Worm (Caenorhabditis elegans): ENCODE data around the gene apy-1.
A peak's percentile ranks its signal among the peaks of the same experiment; 100 is the strongest.

The apy-1 gene

ce11 chrX:7569685-7570518 lies at the start of gene apy-1:
apy-1 (minus strand) TSS chrX:7569722.
- TF ChIP-seq fkh-6 (tag; optimal IDR thresholded peaks at IDR 0.05), result peak; percentile 23
- peak; percentile 75 for TF ChIP-seq ceh-31 (tag; optimal IDR thresholded peaks at IDR 0.05)
- no peak for TF ChIP-seq lin-11 (tag; optimal IDR thresholded peaks at IDR 0.05)
- peak; percentile 28 for TF ChIP-seq fax-1 (tag; optimal IDR thresholded peaks at IDR 0.05)
- no peak for TF ChIP-seq pax-1 (tag; optimal IDR thresholded peaks at IDR 0.05)
- peak; percentile 54 for TF ChIP-seq tbx-2 (tag; optimal IDR thresholded peaks at IDR 0.05)
- peak; percentile 73 for TF ChIP-seq ceh-2 (tag; optimal IDR thresholded peaks at IDR 0.05)
- peak; percentile 31 for TF ChIP-seq C08G9.2 (tag; optimal IDR thresholded peaks at IDR 0.05)
- no peak for TF ChIP-seq pqm-1 (tag; optimal IDR thresholded peaks at IDR 0.05)
- TF ChIP-seq ets-4 (tag; optimal IDR thresholded peaks at IDR 0.05), result peak; percentile 41
- peak; percentile 76 for TF ChIP-seq unc-42 (tag; optimal IDR thresholded peaks at IDR 0.05)
- no peak for TF ChIP-seq ceh-45 (GFP tag; IDR thresholded peaks at IDR 0.05)
- TF ChIP-seq C38D4.7 (GFP tag; optimal IDR thresholded peaks at IDR 0.05), result no peak
- peak; percentile 34 for TF ChIP-seq ref-2 (tag; optimal IDR thresholded peaks at IDR 0.05)
- no peak for TF ChIP-seq ceh-22 (tag; optimal IDR thresholded peaks at IDR 0.05)
- TF ChIP-seq elt-2 (tag; optimal IDR thresholded peaks at IDR 0.05), result peak; percentile 79
- peak; percentile 58 for TF ChIP-seq zip-5 (tag; optimal IDR thresholded peaks at IDR 0.05)
- peak; percentile 5 for TF ChIP-seq ceh-34 (tag; optimal IDR thresholded peaks at IDR 0.05)
- peak; percentile 15 for TF ChIP-seq hlh-8 (tag; optimal IDR thresholded peaks at IDR 0.05)

- TF ChIP-seq pax-1 (tag; optimal IDR thresholded peaks at IDR 0.05) (no peak), lim-6 (tag; optimal IDR thresholded peaks at IDR 0.05) (no peak), che-1 (tag; optimal IDR thresholded peaks at IDR 0.05) (no peak), F13H6.1 (tag; optimal IDR thresholded peaks at IDR 0.05) (no peak), C38D4.7 (GFP tag; optimal IDR thresholded peaks at IDR 0.05) (no peak), hlh-30 (tag; optimal IDR thresholded peaks at IDR 0.05; ENCODE audit: insufficient read depth) (no peak), zip-5 (tag; optimal IDR thresholded peaks at IDR 0.05) (no peak), hlh-6 (tag; optimal IDR thresholded peaks at IDR 0.05) (no peak), unc-42 (tag; optimal IDR thresholded peaks at IDR 0.05) (no peak), elt-2 (tag; optimal IDR thresholded peaks at IDR 0.05) (no peak), ceh-31 (tag; optimal IDR thresholded peaks at IDR 0.05) (no peak), ets-4 (tag; optimal IDR thresholded peaks at IDR 0.05) (no peak), ceh-34 (tag; optimal IDR thresholded peaks at IDR 0.05) (no peak), madf-2 (tag; optimal IDR thresholded peaks at IDR 0.05) (no peak), sox-2 (GFP tag; IDR thresholded peaks at IDR 0.05) (no peak), sox-4 (tag; optimal IDR thresholded peaks at IDR 0.05) (no peak), pqm-1 (tag; optimal IDR thresholded peaks at IDR 0.05) (no peak)
Observed at ce11 chrX:7614466-7614865, 44.9 kb upstream of the apy-1 start.

ce11 chrX:7607982-7608381 lies 38.5 kb upstream of the apy-1 start, which contains the start of gene twk-17:
twk-17 (minus strand) TSS chrX:7608082.
- TF ChIP-seq odd-2 (tag; optimal IDR thresholded peaks at IDR 0.05), result no peak
- TF ChIP-seq tbx-7 (tag; optimal IDR thresholded peaks at IDR 0.05), result no peak
- no peak for TF ChIP-seq sox-4 (tag; optimal IDR thresholded peaks at IDR 0.05)
- TF ChIP-seq T23F11.4 (GFP tag; optimal IDR thresholded peaks at IDR 0.05), result no peak
- TF ChIP-seq sdc-2 (tag; optimal IDR thresholded peaks at IDR 0.05), result no peak
- no peak for TF ChIP-seq K09A11.1 (tag; optimal IDR thresholded peaks at IDR 0.05; ENCODE audit: insufficient read depth)
- no peak for TF ChIP-seq ceh-6 (GFP tag; optimal IDR thresholded peaks at IDR 0.05)
- TF ChIP-seq ceh-22 (tag; optimal IDR thresholded peaks at IDR 0.05), result no peak
- TF ChIP-seq pqm-1 (tag; optimal IDR thresholded peaks at IDR 0.05), result no peak
- TF ChIP-seq K02D7.2 (tag; optimal IDR thresholded peaks at IDR 0.05), result no peak
- no peak for TF ChIP-seq ama-1 (optimal IDR thresholded peaks at IDR 0.05)
- TF ChIP-seq ttx-3 (tag; optimal IDR thresholded peaks at IDR 0.05), result no peak
- no peak for TF ChIP-seq fkh-6 (tag; optimal IDR thresholded peaks at IDR 0.05)
- TF ChIP-seq sox-2 (GFP tag; IDR thresholded peaks at IDR 0.05), result no peak
- TF ChIP-seq che-1 (tag; optimal IDR thresholded peaks at IDR 0.05), result no peak
- TF ChIP-seq ceh-45 (GFP tag; IDR thresholded peaks at IDR 0.05), result no peak
- no peak for TF ChIP-seq F13H6.1 (tag; optimal IDR thresholded peaks at IDR 0.05)
- no peak for TF ChIP-seq pag-3 (tag; optimal IDR thresholded peaks at IDR 0.05; ENCODE audit: borderline replicate concordance)
